Worm (Caenorhabditis elegans) whole organism, L4/young adult: ENCODE results near the gene aqp-8.

ENCODE experiments used
- W03F9.2 ChIP-seq: fragments of 150-350 bp; optimal IDR thresholded peaks from 2 replicates; lab custom pipeline; 2014; ENCODE audit warnings: missing biosample characterization, missing genetic modification characterization
- dao-5 ChIP-seq: sonication (generic microtip); optimal IDR thresholded peaks from 2 replicates; lab custom pipeline; 2016; ENCODE audit warnings: missing genotype, missing genetic modification characterization, moderate library complexity, missing compliant biosample characterization
- him-1 ChIP-seq: sonication (generic microtip); optimal IDR thresholded peaks from 2 replicates; lab custom pipeline; 2016; ENCODE audit warnings: missing genotype, missing genetic modification reagents, missing genetic modification characterization, missing compliant biosample characterization

aqp-8 gene

DNA sequence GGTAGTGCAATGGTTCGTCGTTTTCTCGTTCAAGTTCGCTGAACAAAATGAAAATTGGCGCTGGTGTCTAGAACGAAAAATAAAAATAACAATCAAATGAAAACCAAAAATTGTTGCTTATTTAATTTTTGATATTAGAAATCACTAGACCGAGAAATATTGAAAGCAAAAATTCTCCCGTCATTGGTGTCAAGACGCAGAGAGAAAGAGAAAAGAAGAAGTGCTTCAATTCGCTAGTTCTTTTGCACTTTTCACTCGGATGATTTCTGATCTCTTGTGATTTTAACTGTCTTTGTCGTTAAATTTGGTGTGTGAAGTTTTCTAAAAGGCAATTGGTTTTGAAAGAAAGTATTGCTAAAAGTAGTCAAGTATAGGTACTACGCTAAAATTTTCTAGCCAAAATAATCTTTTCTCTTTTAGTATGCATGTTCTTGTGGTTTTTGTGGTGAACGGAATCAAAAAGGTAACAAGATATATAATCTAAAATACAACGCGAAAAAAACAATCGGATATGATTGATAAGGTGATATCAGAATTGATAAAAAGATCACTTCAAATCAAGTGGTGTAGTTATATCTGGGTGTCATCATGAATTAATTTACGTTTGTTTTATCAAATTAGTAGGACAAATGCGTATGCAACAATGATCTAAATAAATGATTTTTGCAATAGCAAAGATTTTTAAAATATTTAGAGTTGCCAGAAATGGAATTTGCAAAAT, 41.7 kb downstream of the aqp-8 start:
- TF ChIP-seq him-1 (tag; lab: Kevin White, UChicago) (no peak), W03F9.2 (tag; lab: Kevin White, UChicago) (no peak), dao-5 (tag; lab: Kevin White, UChicago) (no peak)

DNA sequence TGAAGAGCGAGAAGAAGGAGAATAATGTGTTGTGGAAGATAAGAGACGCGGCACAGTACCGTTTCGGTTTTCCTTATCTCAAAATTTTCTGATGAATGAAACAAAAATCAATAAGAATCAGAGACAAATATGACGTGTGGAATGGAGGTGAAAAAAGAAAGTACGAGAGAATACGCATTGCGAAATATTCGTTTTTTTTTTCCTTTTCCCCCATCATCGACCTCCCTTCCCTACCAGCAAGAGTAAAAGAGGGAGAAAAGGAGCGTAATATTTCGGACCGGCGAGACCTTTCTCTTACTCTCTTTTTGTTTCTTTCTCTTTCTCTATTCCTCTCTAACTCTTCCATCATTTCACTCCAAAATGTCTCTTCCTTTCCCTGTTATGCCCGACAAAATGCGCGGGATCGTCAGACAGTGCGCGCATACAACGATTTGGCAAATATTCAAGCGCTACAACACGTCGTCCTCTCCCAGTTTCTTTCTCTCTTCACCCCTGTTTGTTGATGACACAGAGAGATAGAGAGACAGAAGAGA, 42.4 kb downstream of the aqp-8 start:
- TF ChIP-seq him-1 (tag; lab: Kevin White, UChicago): no peak
- no peak for TF ChIP-seq W03F9.2 (tag; lab: Kevin White, UChicago)

DNA sequence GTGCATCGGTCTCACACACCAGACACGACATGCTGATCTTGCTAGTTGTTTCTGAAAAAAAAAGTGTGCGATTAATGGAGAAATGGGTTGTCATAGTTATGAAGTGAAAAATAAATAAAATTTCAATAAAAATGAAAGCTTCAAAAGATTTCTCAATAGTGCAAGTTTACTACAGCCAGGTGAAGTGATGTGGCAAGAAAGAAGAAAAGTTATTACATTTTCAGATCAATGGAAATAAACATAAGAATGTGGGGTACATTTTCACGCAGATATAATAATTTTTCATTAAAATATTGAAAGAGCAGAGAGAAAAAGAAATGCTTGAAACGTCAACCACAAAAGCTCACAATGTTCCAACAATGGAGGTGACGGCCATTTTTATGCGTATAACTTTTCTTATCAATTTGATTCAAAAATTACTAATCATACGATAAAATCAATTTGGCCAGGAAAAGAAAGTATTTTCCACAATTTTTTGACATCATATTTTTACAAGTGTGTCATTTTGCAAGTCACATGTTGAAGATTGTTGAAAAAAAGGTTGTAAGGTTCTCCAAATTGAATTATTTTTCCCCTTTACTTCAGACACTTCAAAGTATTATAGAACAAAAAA, 44.4 kb downstream of the aqp-8 start, which contains the start of gene nhr-45:
Gene nhr-45, minus strand, starts transcription at position 51 of the 613 bp plus-strand sequence.
- TF ChIP-seq W03F9.2 (tag; lab: Kevin White, UChicago) (no peak), dao-5 (tag; lab: Kevin White, UChicago) (no peak), him-1 (tag; lab: Kevin White, UChicago) (no peak)

DNA sequence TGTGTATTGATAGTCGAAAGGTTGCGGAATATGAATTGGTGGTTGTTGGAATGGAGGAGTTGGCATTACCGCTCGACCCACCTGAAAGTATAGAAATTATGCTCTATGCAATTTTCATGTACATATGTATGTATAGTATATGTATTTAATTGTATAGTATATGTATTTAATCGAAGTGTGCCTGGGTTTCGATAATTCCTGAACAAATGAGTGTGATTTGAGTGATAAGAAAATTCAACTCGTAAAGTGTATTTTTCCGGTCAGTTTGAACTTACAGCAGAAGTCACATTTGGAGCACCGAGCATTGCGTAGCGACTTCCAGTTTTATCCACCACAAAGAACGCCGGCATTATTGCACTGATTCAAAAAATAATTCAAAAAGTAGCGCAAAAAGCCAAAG, 46.1 kb downstream of the aqp-8 start:
- TF ChIP-seq dao-5 (tag; lab: Kevin White, UChicago): no peak
- TF ChIP-seq him-1 (tag; lab: Kevin White, UChicago): no peak
- no peak for TF ChIP-seq W03F9.2 (tag; lab: Kevin White, UChicago)

- TF ChIP-seq dao-5 (tag; lab: Kevin White, UChicago) (no peak), him-1 (tag; lab: Kevin White, UChicago) (no peak), W03F9.2 (tag; lab: Kevin White, UChicago) (no peak)
Observed at ce11 chrX:4658303-4658702, 46.5 kb downstream of the aqp-8 start.

- TF ChIP-seq W03F9.2 (tag; lab: Kevin White, UChicago): no peak
- no peak for TF ChIP-seq dao-5 (tag; lab: Kevin White, UChicago)
- TF ChIP-seq him-1 (tag; lab: Kevin White, UChicago): no peak
Observed at ce11 chrX:4657577-4657976, 47.2 kb downstream of the aqp-8 start.

- TF ChIP-seq him-1 (tag; lab: Kevin White, UChicago) (no peak), W03F9.2 (tag; lab: Kevin White, UChicago) (no peak), dao-5 (tag; lab: Kevin White, UChicago) (no peak)
Observed at ce11 chrX:4654057-4654456, 50.7 kb downstream of the aqp-8 start, which contains the start of gene ceh-1. Gene ceh-1, minus strand, starts transcription at chrX:4654157.

DNA sequence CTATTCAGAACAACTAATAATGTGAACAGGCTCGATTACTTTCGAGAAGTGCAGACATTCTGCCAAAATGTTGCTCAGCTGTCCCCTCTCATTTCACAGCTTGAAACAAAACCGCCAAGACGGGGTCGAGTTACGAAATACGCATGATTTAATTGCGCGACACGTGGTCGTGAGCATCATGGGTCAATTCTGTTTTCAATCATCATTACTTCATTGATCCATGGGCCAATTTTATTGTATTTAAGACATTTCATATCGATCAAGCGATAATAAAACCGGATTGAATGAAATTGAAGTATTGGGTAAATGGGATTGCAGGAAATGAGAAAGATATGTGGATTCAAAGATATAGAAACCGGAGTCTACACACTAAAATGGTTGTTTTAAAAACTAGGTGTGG, 51.8 kb downstream of the aqp-8 start:
- TF ChIP-seq W03F9.2 (tag; lab: Kevin White, UChicago) (no peak), dao-5 (tag; lab: Kevin White, UChicago) (no peak), him-1 (tag; lab: Kevin White, UChicago) (no peak)
